Worm (Caenorhabditis elegans) whole organism, early embryonic: ENCODE results near the gene idpc-1.

ENCODE experiments used
- F13C5.2 ChIP-seq: sonication (generic microtip); optimal IDR thresholded peaks from 2 replicates; lab custom pipeline; 2017; ENCODE audit warnings: mild to moderate bottlenecking, missing genetic modification characterization, inconsistent platforms, missing compliant biosample characterization
- aly-1 ChIP-seq: sonication (generic microtip); optimal IDR thresholded peaks from 2 replicates; lab custom pipeline; 2016; ENCODE audit warnings: missing genetic modification characterization, missing compliant biosample characterization
- ama-1 ChIP-seq: fragments of 150-350 bp; optimal IDR thresholded peaks from 2 replicates; lab custom pipeline; 2014
- ceh-36 ChIP-seq: sonication (generic microtip); optimal IDR thresholded peaks from 2 replicates; lab custom pipeline; 2016; ENCODE audit warnings: missing genetic modification characterization, inconsistent platforms, missing compliant biosample characterization
- flt-1 ChIP-seq: fragments of 200-800 bp; sonication (Bioruptor generic); IDR thresholded peaks from 2 replicates; pipeline ENCODE4 v1.3.6; 2022; ENCODE audit warnings: missing genetic modification characterization, missing compliant biosample characterization
- hmbx-1 ChIP-seq: sonication (generic microtip); optimal IDR thresholded peaks from 2 replicates; lab custom pipeline; 2016; ENCODE audit warnings: mild to moderate bottlenecking, missing genetic modification characterization, missing compliant biosample characterization
- hmg-4 ChIP-seq: fragments of 200-800 bp; sonication (Bioruptor generic); optimal IDR thresholded peaks from 2 replicates; lab custom pipeline; 2018; ENCODE audit warnings: mild to moderate bottlenecking, missing genetic modification characterization, missing compliant biosample characterization
- scrt-1 ChIP-seq: fragments of 200-800 bp; sonication (Bioruptor generic); IDR thresholded peaks from 2 replicates; pipeline ENCODE4 v1.3.6; 2022; ENCODE audit warnings: missing genetic modification characterization, missing compliant biosample characterization
- tbx-11 ChIP-seq: fragments of 200-800 bp; sonication (Bioruptor generic); IDR thresholded peaks from 2 replicates; pipeline ENCODE4 v1.3.6; 2022; ENCODE audit warnings: missing genetic modification characterization, missing compliant biosample characterization
- tbx-37 ChIP-seq: fragments of 200-800 bp; sonication (Bioruptor generic); conservative IDR thresholded peaks from 2 replicates; pipeline ENCODE4 v1.3.6; 2022; ENCODE audit warnings: missing genetic modification reagents, missing genetic modification characterization, missing compliant biosample characterization
- tra-4 ChIP-seq: sonication (generic microtip); optimal IDR thresholded peaks from 2 replicates; lab custom pipeline; 2017; ENCODE audit warnings: missing genetic modification characterization, missing compliant biosample characterization

ce11 chrIII:11472861-11473260, 45.9 kb downstream of the idpc-1 start:
- no peak for TF ChIP-seq ama-1 (lab: Kevin White, UChicago)
- TF ChIP-seq hmbx-1 (tag; lab: Kevin White, UChicago), result no peak
- TF ChIP-seq flt-1, result no peak
- no peak for TF ChIP-seq F13C5.2
- no peak for TF ChIP-seq aly-1
- TF ChIP-seq tra-4, result no peak
- TF ChIP-seq scrt-1 (GFP tag; lab: Robert Waterston, UW), result no peak
- TF ChIP-seq tbx-11, result no peak
- no peak for TF ChIP-seq ceh-36 (tag; lab: Kevin White, UChicago)
- TF ChIP-seq tbx-37, result no peak
- TF ChIP-seq hmg-4 (GFP tag; lab: Kevin White, UChicago), result no peak
